Worm (Caenorhabditis elegans): Measurements from ENCODE around the gene str-196.
A peak's percentile ranks its signal among the peaks of the same experiment; 100 is the strongest.

str-196 gene

DNA sequence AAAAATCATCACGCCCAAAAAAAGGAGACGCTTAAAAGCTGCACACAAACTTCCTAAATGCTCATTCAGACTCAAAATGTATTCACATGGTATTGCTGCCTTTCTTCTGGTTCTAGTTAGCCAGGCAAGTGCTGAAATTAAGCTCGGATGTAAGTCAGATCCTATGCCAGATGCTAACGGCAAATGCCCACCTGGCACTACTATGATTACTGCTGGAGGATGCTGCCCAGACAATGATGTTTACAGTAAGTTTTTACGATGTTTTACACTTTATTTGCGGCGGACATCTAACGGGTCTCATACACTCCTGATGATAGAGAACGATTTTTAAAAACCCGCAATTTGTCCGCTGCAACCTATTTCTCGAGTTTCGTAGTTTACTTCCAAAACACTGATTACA lies 45.0 kb downstream of the str-196 start, which contains the start of gene C14C6.5:
Gene C14C6.5 (plus strand): TSS at position 58 of the 400 bp plus-strand sequence.
- TF ChIP-seq unc-120 (tag; optimal IDR thresholded peaks at IDR 0.05; ENCODE audit: poor library complexity, severe bottlenecking) (no peak), snpc-4 (tag; optimal IDR thresholded peaks at IDR 0.05) (no peak), unc-39 (tag; optimal IDR thresholded peaks at IDR 0.05) (no peak), lsy-2 (tag; optimal IDR thresholded peaks at IDR 0.05) (no peak), mls-2 (tag; optimal IDR thresholded peaks at IDR 0.05) (no peak), elt-3 (tag; optimal IDR thresholded peaks at IDR 0.05) (no peak), nhr-12 (tag; optimal IDR thresholded peaks at IDR 0.05) (no peak), elt-1 (tag; optimal IDR thresholded peaks at IDR 0.05; ENCODE audit: borderline replicate concordance, insufficient read depth) (no peak), nhr-28 (tag; optimal IDR thresholded peaks at IDR 0.05) (no peak), ceh-83 (GFP tag; optimal IDR thresholded peaks at IDR 0.05) (no peak), pha-4 (tag; optimal IDR thresholded peaks at IDR 0.05) (no peak), lin-32 (GFP tag; optimal IDR thresholded peaks at IDR 0.05) (no peak), ceh-39 (tag; optimal IDR thresholded peaks at IDR 0.05) (no peak), hlh-1 (tag; optimal IDR thresholded peaks at IDR 0.05) (no peak), ceh-43 (GFP tag; optimal IDR thresholded peaks at IDR 0.05) (no peak), drap-1 (GFP tag; optimal IDR thresholded peaks at IDR 0.05) (no peak), ham-2 (GFP tag; optimal IDR thresholded peaks at IDR 0.05) (no peak), nhr-2 (tag; optimal IDR thresholded peaks at IDR 0.05) (no peak), ztf-11 (tag; optimal IDR thresholded peaks at IDR 0.05) (no peak)

DNA sequence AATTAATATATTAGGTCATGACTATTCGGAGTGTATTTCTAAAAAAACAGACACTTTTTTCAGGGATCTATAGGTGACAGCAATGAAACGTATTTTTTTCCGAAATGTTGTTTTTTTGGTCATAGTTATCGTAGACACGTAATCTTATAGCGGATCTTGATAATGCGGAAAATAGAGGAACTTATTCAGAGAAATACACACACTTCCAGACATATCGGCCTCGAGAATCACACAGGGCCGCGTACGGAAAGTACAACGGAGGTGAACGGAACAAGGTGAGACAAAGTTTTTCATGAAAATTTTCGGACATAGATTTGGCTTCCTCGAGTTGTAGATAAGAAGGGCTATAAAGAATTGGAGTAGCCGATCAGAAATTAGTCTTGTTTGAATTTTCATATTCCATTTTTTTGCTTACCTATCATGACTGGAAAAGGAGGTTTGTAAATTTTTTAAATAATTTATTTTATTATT lies 47.5 kb downstream of the str-196 start, which contains the start of gene nhr-155:
Gene nhr-155 (plus strand): TSS at position 421 of the 471 bp plus-strand sequence.
- TF ChIP-seq sptf-1 (tag; optimal IDR thresholded peaks at IDR 0.05), result no peak
- TF ChIP-seq elt-1 (tag; optimal IDR thresholded peaks at IDR 0.05; ENCODE audit: borderline replicate concordance, insufficient read depth), result peak; percentile 77

DNA sequence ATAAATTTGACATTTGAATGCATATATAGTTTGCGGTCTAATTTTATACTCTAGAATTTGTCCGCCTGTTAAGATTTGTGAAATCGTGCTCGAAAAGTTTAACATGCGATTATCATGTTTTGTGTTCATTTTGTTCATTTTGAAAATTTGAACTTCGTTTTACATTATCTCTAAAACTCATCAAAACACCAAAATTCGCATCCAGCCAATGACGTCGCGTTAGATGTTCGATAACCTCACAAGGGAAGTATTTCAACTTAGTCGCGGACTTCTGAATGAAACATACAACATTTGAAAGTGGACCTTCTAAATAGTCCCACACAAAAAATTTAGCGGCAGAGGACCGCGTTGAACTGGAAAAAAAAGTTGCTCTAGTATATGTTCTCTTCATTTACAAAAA lies 49.9 kb downstream of the str-196 start:
- TF ChIP-seq ztf-11 (tag; optimal IDR thresholded peaks at IDR 0.05), result no peak
- TF ChIP-seq lsy-2 (tag; optimal IDR thresholded peaks at IDR 0.05), result no peak
- TF ChIP-seq mab-5 (tag; optimal IDR thresholded peaks at IDR 0.05), result no peak
- TF ChIP-seq M03D4.4 (tag; optimal IDR thresholded peaks at IDR 0.05), result no peak
- TF ChIP-seq nhr-2 (tag; optimal IDR thresholded peaks at IDR 0.05), result no peak
- TF ChIP-seq lin-32 (GFP tag; optimal IDR thresholded peaks at IDR 0.05), result no peak
- TF ChIP-seq nhr-237 (tag; optimal IDR thresholded peaks at IDR 0.05), result no peak
- no peak for TF ChIP-seq hlh-1 (tag; optimal IDR thresholded peaks at IDR 0.05)
- no peak for TF ChIP-seq ceh-43 (GFP tag; optimal IDR thresholded peaks at IDR 0.05)
- no peak for TF ChIP-seq sptf-1 (tag; optimal IDR thresholded peaks at IDR 0.05)

DNA sequence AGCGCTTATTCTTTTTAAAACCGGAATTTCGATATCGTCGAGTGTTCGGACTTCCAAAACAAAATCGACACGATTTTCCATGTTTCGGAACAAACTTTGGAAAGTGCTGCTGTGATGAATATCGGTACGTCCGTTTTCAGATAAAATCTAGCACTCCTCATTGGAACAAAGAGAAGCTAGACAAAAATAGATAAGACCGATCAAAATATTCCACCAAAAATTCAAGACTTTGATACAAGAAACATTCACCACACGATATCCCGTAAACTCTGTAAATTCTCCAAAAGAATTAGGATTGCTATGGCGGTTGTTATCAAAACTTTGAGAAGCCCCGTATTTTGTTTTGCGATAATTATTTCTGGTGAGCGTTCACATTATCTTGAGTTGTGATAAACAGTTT lies 51.6 kb downstream of the str-196 start, which contains the start of gene C14C6.3:
Gene C14C6.3 (plus strand): TSS at position 301 of the 400 bp plus-strand sequence.
- TF ChIP-seq nhr-28 (tag; optimal IDR thresholded peaks at IDR 0.05) (no peak), sem-2 (GFP tag; optimal IDR thresholded peaks at IDR 0.05) (no peak), zip-8 (tag; optimal IDR thresholded peaks at IDR 0.05) (no peak), nhr-237 (tag; optimal IDR thresholded peaks at IDR 0.05) (no peak), blmp-1 (tag; optimal IDR thresholded peaks at IDR 0.05) (no peak), unc-62 (GFP tag; optimal IDR thresholded peaks at IDR 0.05) (no peak), mab-5 (tag; optimal IDR thresholded peaks at IDR 0.05) (no peak), nhr-76 (tag; optimal IDR thresholded peaks at IDR 0.05) (no peak), pha-4 (tag; optimal IDR thresholded peaks at IDR 0.05) (no peak), ceh-39 (tag; optimal IDR thresholded peaks at IDR 0.05) (no peak), tbx-8 (GFP tag; optimal IDR thresholded peaks at IDR 0.05) (no peak), unc-120 (tag; optimal IDR thresholded peaks at IDR 0.05; ENCODE audit: poor library complexity, severe bottlenecking) (no peak), ztf-11 (tag; optimal IDR thresholded peaks at IDR 0.05) (no peak), snpc-4 (tag; optimal IDR thresholded peaks at IDR 0.05) (no peak)

All from whole organism, mixed stage, embryonic.